Worm (Caenorhabditis elegans): ENCODE results near the gene T16A1.4.

ce11 chrII:2122762-2123161 lies 41.4 kb downstream of the T16A1.4 start:
- TF ChIP-seq him-1 (tag; optimal IDR thresholded peaks at IDR 0.05): no peak
- TF ChIP-seq W03F9.2 (tag; optimal IDR thresholded peaks at IDR 0.05): no peak
